Worm (Caenorhabditis elegans): ENCODE results near the gene trpl-5.
"Not testable (repeated sequence)": the region's sequence is repeated elsewhere in the genome, so short reads cannot be mapped to it uniquely, and the experiment has no call there.

The trpl-5 gene

ce11 chrII:2075513-2075912, 14.9 kb downstream of the trpl-5 start, which contains the start of gene F07E5.8:
TSS of gene F07E5.8 (minus strand) at chrII:2075613.
- TF ChIP-seq elt-1 (tag; optimal IDR thresholded peaks at IDR 0.05) (no peak), nhr-12 (tag; optimal IDR thresholded peaks at IDR 0.05) (no peak), mab-5 (tag; optimal IDR thresholded peaks at IDR 0.05) (no peak), gmeb-1 (tag; optimal IDR thresholded peaks at IDR 0.05) (no peak), sem-4 (tag; optimal IDR thresholded peaks at IDR 0.05) (no peak), nhr-25 (tag; optimal IDR thresholded peaks at IDR 0.05) (no peak), nhr-77 (tag; optimal IDR thresholded peaks at IDR 0.05) (no peak), nhr-21 (tag; optimal IDR thresholded peaks at IDR 0.05) (no peak), mbf-1 (tag; optimal IDR thresholded peaks at IDR 0.05) (no peak), nhr-11 (tag; optimal IDR thresholded peaks at IDR 0.05) (no peak), egl-27 (tag; optimal IDR thresholded peaks at IDR 0.05) (no peak), peb-1 (tag; optimal IDR thresholded peaks at IDR 0.05) (no peak), mdl-1 (tag; optimal IDR thresholded peaks at IDR 0.05) (no peak), lin-39 (tag; optimal IDR thresholded peaks at IDR 0.05) (no peak), elt-3 (tag; optimal IDR thresholded peaks at IDR 0.05) (no peak)

- TF ChIP-seq mab-5 (tag; optimal IDR thresholded peaks at IDR 0.05): no peak
- no peak for TF ChIP-seq zag-1 (tag; optimal IDR thresholded peaks at IDR 0.05)
- TF ChIP-seq nhr-25 (tag; optimal IDR thresholded peaks at IDR 0.05): no peak
- no peak for TF ChIP-seq egl-27 (tag; optimal IDR thresholded peaks at IDR 0.05)
- TF ChIP-seq ceh-82 (tag; optimal IDR thresholded peaks at IDR 0.05): no peak
- TF ChIP-seq nhr-129 (tag; optimal IDR thresholded peaks at IDR 0.05): no peak
- TF ChIP-seq blmp-1 (tag; optimal IDR thresholded peaks at IDR 0.05; ENCODE audit: insufficient read depth): no peak
- TF ChIP-seq lin-39 (tag; optimal IDR thresholded peaks at IDR 0.05): no peak
- TF ChIP-seq fos-1 (tag; optimal IDR thresholded peaks at IDR 0.05): no peak
- TF ChIP-seq sem-4 (tag; optimal IDR thresholded peaks at IDR 0.05): no peak
- TF ChIP-seq unc-62 (GFP tag; optimal IDR thresholded peaks at IDR 0.05): no peak
- no peak for TF ChIP-seq nhr-237 (tag; optimal IDR thresholded peaks at IDR 0.05)
- TF ChIP-seq nhr-77 (tag; optimal IDR thresholded peaks at IDR 0.05): no peak
- no peak for TF ChIP-seq C34F6.9 (tag; optimal IDR thresholded peaks at IDR 0.05)
- TF ChIP-seq lsy-2 (tag; optimal IDR thresholded peaks at IDR 0.05): no peak
- no peak for TF ChIP-seq nhr-21 (tag; optimal IDR thresholded peaks at IDR 0.05)
- no peak for TF ChIP-seq ztf-11 (tag; optimal IDR thresholded peaks at IDR 0.05)
- no peak for TF ChIP-seq snpc-4 (tag; optimal IDR thresholded peaks at IDR 0.05)
- TF ChIP-seq aly-2 (tag; optimal IDR thresholded peaks at IDR 0.05): no peak
- TF ChIP-seq peb-1 (tag; optimal IDR thresholded peaks at IDR 0.05): no peak
Measured at ce11 chrII:2071429-2071828, 19.0 kb downstream of the trpl-5 start, which contains the start of gene F07E5.7. TSS of gene F07E5.7 (minus strand) at chrII:2071529.

- TF ChIP-seq ceh-82, aly-2, nhr-237 (tag; optimal IDR thresholded peaks at IDR 0.05): not testable (repeated sequence)
Measured at ce11 chrII:2067451-2068021, 22.9 kb downstream of the trpl-5 start, which contains the start of gene F07E5.12. TSS of gene F07E5.12 (plus strand) at chrII:2067971.

- no peak for TF ChIP-seq sem-4 (tag; optimal IDR thresholded peaks at IDR 0.05)
- TF ChIP-seq lin-39 (tag; optimal IDR thresholded peaks at IDR 0.05): no peak
- no peak for TF ChIP-seq ceh-16 (tag; optimal IDR thresholded peaks at IDR 0.05)
- no peak for TF ChIP-seq nhr-237 (tag; optimal IDR thresholded peaks at IDR 0.05)
- no peak for TF ChIP-seq aly-2 (tag; optimal IDR thresholded peaks at IDR 0.05)
- TF ChIP-seq ztf-11 (tag; optimal IDR thresholded peaks at IDR 0.05): no peak
- TF ChIP-seq nhr-23 (tag; optimal IDR thresholded peaks at IDR 0.05): no peak
- no peak for TF ChIP-seq nhr-129 (tag; optimal IDR thresholded peaks at IDR 0.05)
- no peak for TF ChIP-seq fos-1 (tag; optimal IDR thresholded peaks at IDR 0.05)
- TF ChIP-seq mab-5 (tag; optimal IDR thresholded peaks at IDR 0.05): no peak
- no peak for TF ChIP-seq unc-55 (GFP tag; optimal IDR thresholded peaks at IDR 0.05)
- no peak for TF ChIP-seq nhr-10 (tag; optimal IDR thresholded peaks at IDR 0.05)
- TF ChIP-seq nhr-12 (tag; optimal IDR thresholded peaks at IDR 0.05): no peak
- TF ChIP-seq ZK546.5 (tag; optimal IDR thresholded peaks at IDR 0.05): no peak
- TF ChIP-seq ztf-1 (GFP tag; conservative IDR thresholded peaks at IDR 0.05): no peak
- no peak for TF ChIP-seq elt-3 (tag; optimal IDR thresholded peaks at IDR 0.05)
- no peak for TF ChIP-seq unc-39 (tag; optimal IDR thresholded peaks at IDR 0.05)
- no peak for TF ChIP-seq sma-9 (GFP tag; optimal IDR thresholded peaks at IDR 0.05)
- no peak for TF ChIP-seq sma-9 (tag; optimal IDR thresholded peaks at IDR 0.05)
- no peak for TF ChIP-seq nhr-77 (tag; optimal IDR thresholded peaks at IDR 0.05)
- TF ChIP-seq C34F6.9 (tag; optimal IDR thresholded peaks at IDR 0.05): no peak
Measured at ce11 chrII:2064497-2064896, 25.9 kb downstream of the trpl-5 start, which contains the start of gene fbxb-6. TSS of gene fbxb-6 (plus strand) at chrII:2064797.
